Fruit fly (Drosophila melanogaster): ENCODE measurements around the gene Prp40.

Gene Prp40

dm6 chr2L:3037153-3037579 lies 14.1 kb downstream of the Prp40 start, which contains the start of the genes CG17260 and SerRS (continued):
- peak; percentile 75; the same call in 1 of the 2 replicates for TF ChIP-seq gt (GFP tag; IDR thresholded peaks at IDR 0.05)
- peak; percentile 77 for TF ChIP-seq CG30020 (tag; optimal IDR thresholded peaks at IDR 0.05)
- TF ChIP-seq Pdp1 (GFP tag; optimal IDR thresholded peaks at IDR 0.05): peak; percentile 91 to 95
- no peak for TF ChIP-seq fru (optimal IDR thresholded peaks at IDR 0.05)
- TF ChIP-seq CG18599 (GFP tag; optimal IDR thresholded peaks at IDR 0.05): peak; percentile 93
- peak; percentile 58 for TF ChIP-seq sima (GFP tag; optimal IDR thresholded peaks at IDR 0.05)
- peak; percentile 76 for TF ChIP-seq mirr (GFP tag; optimal IDR thresholded peaks at IDR 0.05)
- peak; percentile 75 for TF ChIP-seq CG7271 (tag; optimal IDR thresholded peaks at IDR 0.05)
- peak; percentile 92 for TF ChIP-seq sug (tag; optimal IDR thresholded peaks at IDR 0.05)
- peak; percentile 96 for TF ChIP-seq pnt (GFP tag; optimal IDR thresholded peaks at IDR 0.05)
- TF ChIP-seq unc-4 (GFP tag; IDR thresholded peaks at IDR 0.05; ENCODE audit: partially characterized antibody): peak; percentile 56
- peak; percentile 81 for TF ChIP-seq CG5245 (GFP tag; optimal IDR thresholded peaks at IDR 0.05)
- peak; percentile 90 for TF ChIP-seq CG34376 (GFP tag; optimal IDR thresholded peaks at IDR 0.05)
- peak; percentile 46; the same call in 1 of the 3 replicates for TF ChIP-seq vnd (GFP tag; IDR thresholded peaks at IDR 0.05; ENCODE audit: partially characterized antibody)
- TF ChIP-seq CG13624 (GFP tag; optimal IDR thresholded peaks at IDR 0.05): peak; percentile 95
- TF ChIP-seq maf-S (GFP tag; optimal IDR thresholded peaks at IDR 0.05): peak; percentile 93
- TF ChIP-seq hbn (GFP tag; IDR thresholded peaks at IDR 0.05; ENCODE audit: partially characterized antibody): peak; percentile 50
- TF ChIP-seq kay (GFP tag; optimal IDR thresholded peaks at IDR 0.05): peak; percentile 95
- peak; percentile 86 for TF ChIP-seq NC2β (GFP tag; optimal IDR thresholded peaks at IDR 0.05)
- TF ChIP-seq bowl (GFP tag; IDR thresholded peaks at IDR 0.05): peak; percentile 26; the same call in 1 of the 2 replicates
- peak; percentile 63 for TF ChIP-seq p53 (GFP tag; optimal IDR thresholded peaks at IDR 0.05)
- peak; percentile 88 for TF ChIP-seq CG15514 (GFP tag; optimal IDR thresholded peaks at IDR 0.05)
- peak; percentile 95 for TF ChIP-seq Fer3 (tag; optimal IDR thresholded peaks at IDR 0.05)
- no peak for TF ChIP-seq Bgb (GFP tag; IDR thresholded peaks at IDR 0.05; ENCODE audit: partially characterized antibody)
- peak; percentile 60 to 89 for TF ChIP-seq bsh (GFP tag; optimal IDR thresholded peaks at IDR 0.05)
- TF ChIP-seq CG2712 (tag; optimal IDR thresholded peaks at IDR 0.05): peak; percentile 95
- peak; percentile 92 for TF ChIP-seq fd3F (GFP tag; optimal IDR thresholded peaks at IDR 0.05)
- TF ChIP-seq stwl (tag; optimal IDR thresholded peaks at IDR 0.05): peak; percentile 73
- TF ChIP-seq CG1233 (GFP tag; optimal IDR thresholded peaks at IDR 0.05): peak; percentile 87
- peak; percentile 69 for TF ChIP-seq MESR4 (GFP tag; optimal IDR thresholded peaks at IDR 0.05)
- TF ChIP-seq Oli (tag; optimal IDR thresholded peaks at IDR 0.05): peak; percentile 90
- TF ChIP-seq jumu (GFP tag; optimal IDR thresholded peaks at IDR 0.05): peak; percentile 95
- TF ChIP-seq CG7928 (GFP tag; optimal IDR thresholded peaks at IDR 0.05): peak; percentile 66
- TF ChIP-seq NFAT (GFP tag; IDR thresholded peaks at IDR 0.05): peak; percentile 84
- no peak for TF ChIP-seq pita (GFP tag; optimal IDR thresholded peaks at IDR 0.05)
- peak; percentile 86 for TF ChIP-seq CG2889 (GFP tag; IDR thresholded peaks at IDR 0.05)
- TF ChIP-seq dmrt99B (tag; optimal IDR thresholded peaks at IDR 0.05): no peak
- TF ChIP-seq ttk (GFP tag; IDR thresholded peaks at IDR 0.05): peak; percentile 92
- TF ChIP-seq Dip2 (GFP tag; IDR thresholded peaks at IDR 0.05): peak; percentile 59; the same call in 1 of the 2 replicates
- TF ChIP-seq CkIIα-i1 (GFP tag; IDR thresholded peaks at IDR 0.05): no peak
- TF ChIP-seq ATbp (GFP tag; optimal IDR thresholded peaks at IDR 0.05): peak; percentile 78
- TF ChIP-seq GATAe (GFP tag; conservative IDR thresholded peaks at IDR 0.05): peak; percentile 75
- TF ChIP-seq CG3065 (GFP tag; optimal IDR thresholded peaks at IDR 0.05): peak; percentile 83
- peak; percentile 87 for TF ChIP-seq peb (GFP tag; IDR thresholded peaks at IDR 0.05)
- peak; percentile 70; the same call in 2 of the 3 replicates for TF ChIP-seq Optix (GFP tag; IDR thresholded peaks at IDR 0.05)
- peak; percentile 85; the same call in 1 of the 2 replicates for TF ChIP-seq HLH3B (GFP tag; IDR thresholded peaks at IDR 0.05)
- TF ChIP-seq Nf-YB (GFP tag; optimal IDR thresholded peaks at IDR 0.05): peak; percentile 70
- peak; percentile 68; the same call in 1 of the 3 replicates for TF ChIP-seq otp (GFP tag; IDR thresholded peaks at IDR 0.05)
- peak; percentile 77 for TF ChIP-seq CG30431 (GFP tag; optimal IDR thresholded peaks at IDR 0.05)
- TF ChIP-seq Dip3 (GFP tag; optimal IDR thresholded peaks at IDR 0.05): peak; percentile 97
